Worm (Caenorhabditis elegans) whole organism, early embryonic: ENCODE results near the gene mms-19.

Experiments used
- B0310.2 ChIP-seq: sonication (generic microtip); optimal IDR thresholded peaks from 2 replicates; lab custom pipeline; 2016; ENCODE audit warnings: mild to moderate bottlenecking, missing genetic modification characterization, missing compliant biosample characterization
- F13C5.2 ChIP-seq: sonication (generic microtip); optimal IDR thresholded peaks from 2 replicates; lab custom pipeline; 2017; ENCODE audit warnings: mild to moderate bottlenecking, missing genetic modification characterization, inconsistent platforms, missing compliant biosample characterization
- ama-1 ChIP-seq: fragments of 150-350 bp; optimal IDR thresholded peaks from 2 replicates; lab custom pipeline; 2014
- ceh-36 ChIP-seq: sonication (generic microtip); optimal IDR thresholded peaks from 2 replicates; lab custom pipeline; 2016; ENCODE audit warnings: missing genetic modification characterization, inconsistent platforms, missing compliant biosample characterization
- ets-7 ChIP-seq: sonication (generic microtip); optimal IDR thresholded peaks from 2 replicates; lab custom pipeline; 2016; ENCODE audit warnings: missing genotype, missing genetic modification characterization, missing compliant biosample characterization
- flt-1 ChIP-seq: fragments of 200-800 bp; sonication (Bioruptor generic); IDR thresholded peaks from 2 replicates; pipeline ENCODE4 v1.3.6; 2022; ENCODE audit warnings: missing genetic modification characterization, missing compliant biosample characterization
- hmbx-1 ChIP-seq: sonication (generic microtip); optimal IDR thresholded peaks from 2 replicates; lab custom pipeline; 2016; ENCODE audit warnings: mild to moderate bottlenecking, missing genetic modification characterization, missing compliant biosample characterization
- hmg-4 ChIP-seq: fragments of 200-800 bp; sonication (Bioruptor generic); optimal IDR thresholded peaks from 2 replicates; lab custom pipeline; 2018; ENCODE audit warnings: mild to moderate bottlenecking, missing genetic modification characterization, missing compliant biosample characterization
- hnd-1 ChIP-seq: sonication (generic microtip); optimal IDR thresholded peaks from 2 replicates; lab custom pipeline; 2016; ENCODE audit warnings: missing genetic modification characterization, missing compliant biosample characterization
- scrt-1 ChIP-seq: fragments of 200-800 bp; sonication (Bioruptor generic); IDR thresholded peaks from 2 replicates; pipeline ENCODE4 v1.3.6; 2022; ENCODE audit warnings: missing genetic modification characterization, missing compliant biosample characterization
- tra-4 ChIP-seq: sonication (generic microtip); optimal IDR thresholded peaks from 2 replicates; lab custom pipeline; 2017; ENCODE audit warnings: missing genetic modification characterization, missing compliant biosample characterization

DNA sequence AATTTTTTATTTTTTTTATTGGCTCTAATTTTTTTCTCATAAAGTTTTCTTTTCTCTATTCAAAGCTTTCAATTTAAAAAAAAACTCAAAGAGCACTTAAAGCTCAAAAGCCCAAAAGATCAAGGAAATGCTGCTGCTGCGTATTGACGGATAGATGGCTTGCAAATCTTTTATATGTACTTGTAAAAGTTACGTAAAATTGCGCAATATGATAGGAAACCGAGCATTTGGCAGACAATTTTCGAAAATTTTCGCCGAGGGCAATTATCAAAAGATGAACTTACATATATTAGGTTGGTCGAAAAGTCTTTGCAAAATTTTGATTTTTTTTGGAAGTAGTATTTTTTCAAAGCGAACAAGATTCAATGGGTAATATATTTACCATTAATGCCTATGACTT lies 34.3 kb downstream of the mms-19 start:
- TF ChIP-seq ama-1 (lab: Kevin White, UChicago) (no peak), tra-4 (tag; lab: Kevin White, UChicago) (no peak), F13C5.2 (tag; lab: Kevin White, UChicago) (no peak), ceh-36 (tag; lab: Kevin White, UChicago) (no peak), scrt-1 (GFP tag; lab: Robert Waterston, UW) (no peak), B0310.2 (tag; lab: Kevin White, UChicago) (no peak), hmbx-1 (tag; lab: Kevin White, UChicago) (no peak), ets-7 (tag; lab: Kevin White, UChicago) (no peak), hmg-4 (GFP tag; lab: Kevin White, UChicago) (no peak), flt-1 (GFP tag; lab: Robert Waterston, UW) (no peak), hnd-1 (tag; lab: Kevin White, UChicago) (no peak)
